Fruit fly (Drosophila melanogaster) whole organism, wandering third instar larva: ENCODE data around the gene CG7299.

Source experiments
- HLH106 ChIP-seq: fragments of 200-800 bp; optimal IDR thresholded peaks from 3 replicates; lab custom pipeline; 2019; ENCODE audit warnings: missing biosample characterization, mild to moderate bottlenecking, missing genetic modification characterization, moderate library complexity
- Hr78 ChIP-seq: fragments of >200 bp; optimal IDR thresholded peaks from 2 replicates; lab custom pipeline; 2017; ENCODE audit warnings: missing biosample characterization, missing genetic modification characterization
- Myc ChIP-seq: fragments of >200 bp; optimal IDR thresholded peaks from 2 replicates; lab custom pipeline; 2017
- N ChIP-seq: fragments of >200 bp; optimal IDR thresholded peaks from 2 replicates; lab custom pipeline; 2018; ENCODE audit warnings: missing biosample characterization, missing external identifiers, missing genetic modification characterization
- dmrt93B ChIP-seq: fragments of 200-800 bp; sonication (Bioruptor generic); optimal IDR thresholded peaks from 2 replicates; lab custom pipeline; 2018; ENCODE audit warnings: missing biosample characterization, mild to moderate bottlenecking, missing genetic modification characterization
- ey ChIP-seq: fragments of 200-800 bp; sonication (Bioruptor generic); optimal IDR thresholded peaks from 2 replicates; lab custom pipeline; 2016; ENCODE audit warnings: missing biosample characterization, missing genetic modification characterization
- pan ChIP-seq: fragments of >200 bp; optimal IDR thresholded peaks from 2 replicates; lab custom pipeline; 2017
- psq ChIP-seq: fragments of 200-800 bp; sonication (Bioruptor generic); optimal IDR thresholded peaks from 3 replicates; lab custom pipeline; 2017; ENCODE audit warnings: missing biosample characterization, mild to moderate bottlenecking, missing genetic modification characterization, moderate library complexity
- rgr ChIP-seq: fragments of 200-800 bp; sonication (Bioruptor generic); optimal IDR thresholded peaks from 3 replicates; lab custom pipeline; 2016; ENCODE audit warnings: missing biosample characterization, mild to moderate bottlenecking, missing genetic modification characterization
- sv ChIP-seq: fragments of 200-800 bp; sonication (Bioruptor generic); optimal IDR thresholded peaks from 3 replicates; lab custom pipeline; 2016; ENCODE audit warnings: missing biosample characterization, missing genetic modification characterization

dm6 chr2L:10680584-10681080 lies 3.6 kb downstream of the CG7299 start, which contains the start of gene CG17105:
- TF ChIP-seq ey (GFP tag; lab: Kevin White, UChicago): no peak
- no peak for TF ChIP-seq dmrt93B (GFP tag; lab: Kevin White, UChicago)
- no peak for TF ChIP-seq pan (lab: Kevin White, UChicago)
- TF ChIP-seq psq: no peak
- no peak for TF ChIP-seq Hr78
- TF ChIP-seq N (GFP tag; lab: Kevin White, UChicago): no peak
- no peak for TF ChIP-seq rgr (GFP tag; lab: Kevin White, UChicago)
- TF ChIP-seq HLH106 (tag; lab: Kevin White, UChicago): no peak
- TF ChIP-seq Myc: no peak
- no peak for TF ChIP-seq sv (GFP tag; lab: Kevin White, UChicago)
